Worm (Caenorhabditis elegans) whole organism, early embryonic: Measurements from ENCODE around the gene W10G11.2.

Source experiments
- F13C5.2 ChIP-seq: sonication (generic microtip); optimal IDR thresholded peaks from 2 replicates; lab custom pipeline; 2017; ENCODE audit warnings: mild to moderate bottlenecking, missing genetic modification characterization, inconsistent platforms, missing compliant biosample characterization
- aly-1 ChIP-seq: sonication (generic microtip); optimal IDR thresholded peaks from 2 replicates; lab custom pipeline; 2016; ENCODE audit warnings: missing genetic modification characterization, missing compliant biosample characterization
- ama-1 ChIP-seq: fragments of 150-350 bp; optimal IDR thresholded peaks from 2 replicates; lab custom pipeline; 2014
- ceh-13 ChIP-seq: fragments of 200-800 bp; sonication (Bioruptor generic); optimal IDR thresholded peaks from 2 replicates; lab custom pipeline; 2018; ENCODE audit warnings: mild to moderate bottlenecking, missing genetic modification characterization, missing compliant biosample characterization
- flt-1 ChIP-seq: fragments of 200-800 bp; sonication (Bioruptor generic); IDR thresholded peaks from 2 replicates; pipeline ENCODE4 v1.3.6; 2022; ENCODE audit warnings: missing genetic modification characterization, missing compliant biosample characterization
- hmg-4 ChIP-seq: fragments of 200-800 bp; sonication (Bioruptor generic); optimal IDR thresholded peaks from 2 replicates; lab custom pipeline; 2018; ENCODE audit warnings: mild to moderate bottlenecking, missing genetic modification characterization, missing compliant biosample characterization
- hnd-1 ChIP-seq: sonication (generic microtip); optimal IDR thresholded peaks from 2 replicates; lab custom pipeline; 2016; ENCODE audit warnings: missing genetic modification characterization, missing compliant biosample characterization
- sea-1 ChIP-seq: fragments of 200-800 bp; sonication (Bioruptor generic); conservative IDR thresholded peaks from 2 replicates; pipeline ENCODE4 v1.3.6; 2022; ENCODE audit warnings: missing genetic modification characterization, missing compliant biosample characterization
- tbx-11 ChIP-seq: fragments of 200-800 bp; sonication (Bioruptor generic); IDR thresholded peaks from 2 replicates; pipeline ENCODE4 v1.3.6; 2022; ENCODE audit warnings: missing genetic modification characterization, missing compliant biosample characterization

DNA sequence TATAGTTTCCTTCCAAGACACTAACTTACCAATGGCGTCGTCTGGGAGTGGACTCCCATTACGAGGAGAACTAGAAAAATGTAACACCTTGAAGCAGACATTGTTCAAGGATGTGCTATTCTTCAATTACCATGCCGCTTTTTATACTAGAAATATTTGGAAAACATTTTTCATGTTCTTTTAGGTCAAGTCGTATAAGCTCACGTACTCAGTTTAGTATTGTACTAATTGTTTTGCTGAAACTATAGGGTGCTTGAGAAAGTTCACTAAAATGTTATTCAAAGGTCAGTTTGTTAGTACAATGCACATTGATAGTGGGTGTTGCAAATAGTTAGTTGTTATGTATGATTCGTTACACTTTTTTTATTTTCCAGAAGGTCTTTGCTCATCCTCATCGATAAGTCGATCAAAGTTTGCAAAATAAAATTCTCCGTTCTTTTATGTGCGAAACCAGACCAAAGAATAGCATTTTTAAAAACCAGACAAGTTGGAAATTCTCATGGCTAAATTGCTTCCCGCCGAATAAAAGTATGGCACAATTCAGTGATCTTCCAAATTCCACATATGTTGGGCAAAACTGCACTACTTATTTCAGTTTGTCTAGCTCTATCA is 9.6 kb upstream of the W10G11.2 start, which contains the start of the genes clec-128 and clec-129:
- TF ChIP-seq ama-1 (no peak), sea-1 (GFP tag; lab: Robert Waterston, UW) (no peak), hmg-4 (GFP tag; lab: Kevin White, UChicago) (no peak), F13C5.2 (tag; lab: Kevin White, UChicago) (no peak), tbx-11 (no peak), aly-1 (tag; lab: Kevin White, UChicago) (no peak), flt-1 (GFP tag; lab: Robert Waterston, UW) (no peak), hnd-1 (tag; lab: Kevin White, UChicago) (no peak), ceh-13 (GFP tag; lab: Kevin White, UChicago) (no peak)
